Fruit fly (Drosophila melanogaster) whole organism, adult: ENCODE results near the gene CG2964.
A peak's percentile ranks its signal among the peaks of the same experiment; 100 is the strongest.

Experiments used
- CG11617 ChIP-seq: fragments of 200-800 bp; sonication (Bioruptor generic); optimal IDR thresholded peaks from 2 replicates; lab custom pipeline; 2017; ENCODE audit warnings: mild to moderate bottlenecking, missing biosample characterization, missing genetic modification reagents, missing genetic modification characterization
- CG12768 ChIP-seq: fragments of 200-800 bp; sonication (Bioruptor generic); optimal IDR thresholded peaks from 2 replicates; lab custom pipeline; 2017; ENCODE audit warnings: missing biosample characterization, missing genetic modification characterization, mild to moderate bottlenecking, moderate library complexity, missing genetic modification reagents
- CG14711 ChIP-seq: fragments of 200-800 bp; sonication (Bioruptor generic); optimal IDR thresholded peaks from 2 replicates; lab custom pipeline; 2018; ENCODE audit warnings: missing biosample characterization, mild to moderate bottlenecking, missing genetic modification characterization, moderate library complexity
- CG1620 ChIP-seq: fragments of 200-800 bp; sonication (Bioruptor generic); optimal IDR thresholded peaks from 2 replicates; lab custom pipeline; 2016; ENCODE audit warnings: missing biosample characterization, missing genetic modification characterization
- CG33017 ChIP-seq: fragments of 200-800 bp; sonication (Bioruptor generic); optimal IDR thresholded peaks from 2 replicates; lab custom pipeline; 2018; ENCODE audit warnings: missing biosample characterization, mild to moderate bottlenecking, missing genetic modification characterization, moderate library complexity
- CG5204 ChIP-seq: fragments of 200-800 bp; sonication (Bioruptor generic); optimal IDR thresholded peaks from 2 replicates; lab custom pipeline; 2016; ENCODE audit warnings: missing biosample characterization, missing genetic modification characterization
- CG7045 ChIP-seq: fragments of 200-800 bp; sonication (Bioruptor generic); optimal IDR thresholded peaks from 2 replicates; lab custom pipeline; 2017; ENCODE audit warnings: missing biosample characterization, mild to moderate bottlenecking, missing genetic modification characterization
- CG7101 ChIP-seq: fragments of 200-800 bp; sonication (Bioruptor generic); optimal IDR thresholded peaks from 2 replicates; lab custom pipeline; 2018; ENCODE audit warnings: missing biosample characterization, mild to moderate bottlenecking, missing genetic modification characterization, moderate library complexity
- Clk ChIP-seq: fragments of 200-800 bp; sonication (Bioruptor generic); optimal IDR thresholded peaks from 2 replicates; lab custom pipeline; 2017; ENCODE audit warnings: missing biosample characterization, missing genetic modification characterization
- Crg-1 ChIP-seq: fragments of 200-800 bp; sonication (Bioruptor generic); optimal IDR thresholded peaks from 2 replicates; lab custom pipeline; 2016; ENCODE audit warnings: missing biosample characterization, missing genetic modification characterization
- Hr96 ChIP-seq: fragments of 200-800 bp; sonication (Bioruptor generic); optimal IDR thresholded peaks from 2 replicates; lab custom pipeline; 2016; ENCODE audit warnings: missing biosample characterization, missing genetic modification characterization
- Mnt ChIP-seq: fragments of 200-800 bp; sonication (Bioruptor generic); optimal IDR thresholded peaks from 2 replicates; lab custom pipeline; 2016; ENCODE audit warnings: missing biosample characterization, mild to moderate bottlenecking, missing genetic modification characterization
- bab1 ChIP-seq: fragments of 200-800 bp; sonication (Bioruptor generic); optimal IDR thresholded peaks from 3 replicates; lab custom pipeline; 2019; ENCODE audit warnings: missing biosample characterization, mild to moderate bottlenecking, missing genetic modification characterization, moderate library complexity
- cic ChIP-seq: fragments of 200-800 bp; sonication (Bioruptor generic); optimal IDR thresholded peaks from 2 replicates; lab custom pipeline; 2017; ENCODE audit warnings: missing biosample characterization, mild to moderate bottlenecking, missing genetic modification characterization, moderate library complexity
- cnc ChIP-seq, 2 experiments: fragments of >200 bp; optimal IDR thresholded peaks; 2 replicates each; lab custom pipeline; 2017
- kay ChIP-seq: fragments of 200-800 bp; sonication (Bioruptor generic); peaks from one replicate; lab custom pipeline; 2016; ENCODE audit warnings: missing biosample characterization, missing genetic modification characterization, borderline replicate concordance
- ovo ChIP-seq: fragments of 200-800 bp; sonication (Bioruptor generic); optimal IDR thresholded peaks from 2 replicates; lab custom pipeline; 2016; ENCODE audit warnings: missing biosample characterization, missing genetic modification characterization
- pad ChIP-seq: fragments of 200-800 bp; sonication (Bioruptor generic); optimal IDR thresholded peaks from 3 replicates; lab custom pipeline; 2017; ENCODE audit warnings: missing biosample characterization, missing genetic modification characterization, mild to moderate bottlenecking, moderate library complexity, missing genetic modification reagents
- tj ChIP-seq: fragments of 200-800 bp; sonication (Bioruptor generic); optimal IDR thresholded peaks from 3 replicates; lab custom pipeline; 2017; ENCODE audit warnings: missing biosample characterization, mild to moderate bottlenecking, missing genetic modification characterization, moderate library complexity
- toe ChIP-seq: fragments of 200-800 bp; sonication (Bioruptor generic); optimal IDR thresholded peaks from 2 replicates; lab custom pipeline; 2016; ENCODE audit warnings: missing biosample characterization, missing genetic modification characterization

The CG2964 gene

dm6 chr2L:2857862-2858734, 45.9 kb downstream of the CG2964 start:
- TF ChIP-seq kay (GFP tag; lab: Kevin White, UChicago) (peak; percentile 99), pad (GFP tag; lab: Kevin White, UChicago) (peak; percentile 30), tj (peak; percentile 38), CG5204 (peak; percentile 40), CG14711 (tag; lab: Kevin White, UChicago) (peak; percentile 10), bab1 (no peak), CG7101 (peak; percentile 15), CG33017 (no peak), CG7045 (GFP tag; lab: Kevin White, UChicago) (peak; percentile 51), toe (GFP tag; lab: Kevin White, UChicago) (peak; percentile 1), cic (GFP tag; lab: Kevin White, UChicago) (peak; percentile 94), ovo (GFP tag; lab: Kevin White, UChicago) (peak; percentile 89), Mnt (GFP tag; lab: Kevin White, UChicago) (peak; percentile 18), CG1620 (GFP tag; lab: Kevin White, UChicago) (no peak), CG11617 (GFP tag; lab: Kevin White, UChicago) (peak; percentile 65), cnc (optimal IDR thresholded peaks at IDR 0.05; lab: Kevin White, UChicago) (peak in 1 of 2 experiments; percentile 62), CG12768 (peak; percentile 34), Clk (GFP tag; lab: Kevin White, UChicago) (no peak), Crg-1 (GFP tag; lab: Kevin White, UChicago) (peak; percentile 36), Hr96 (peak; percentile 98)

- peak; percentile 68 for TF ChIP-seq kay (GFP tag; lab: Kevin White, UChicago)
- TF ChIP-seq CG12768, result peak; percentile 61
- peak; percentile 38 for TF ChIP-seq cic (GFP tag; lab: Kevin White, UChicago)
- no peak for TF ChIP-seq cnc (optimal IDR thresholded peaks at IDR 0.05; lab: Kevin White, UChicago)
- TF ChIP-seq CG14711 (tag; lab: Kevin White, UChicago), result no peak
Observed at dm6 chr2L:2861140-2861884, 49.1 kb downstream of the CG2964 start.

- no peak for TF ChIP-seq Clk (GFP tag; lab: Kevin White, UChicago)
- TF ChIP-seq CG11617 (GFP tag; lab: Kevin White, UChicago), result no peak
- TF ChIP-seq ovo (GFP tag; lab: Kevin White, UChicago), result no peak
- TF ChIP-seq pad (GFP tag; lab: Kevin White, UChicago), result no peak
- TF ChIP-seq Crg-1 (GFP tag; lab: Kevin White, UChicago), result no peak
- TF ChIP-seq kay (GFP tag; lab: Kevin White, UChicago), result peak; percentile 30
- TF ChIP-seq cic (GFP tag; lab: Kevin White, UChicago), result peak; percentile 49
- peak; percentile 3 for TF ChIP-seq CG33017
- no peak for TF ChIP-seq toe (GFP tag; lab: Kevin White, UChicago)
- no peak for TF ChIP-seq CG12768
- TF ChIP-seq bab1, result peak; percentile 9
- no peak for TF ChIP-seq Hr96
- TF ChIP-seq tj, result peak; percentile 70
- no peak for TF ChIP-seq CG7045 (GFP tag; lab: Kevin White, UChicago)
- TF ChIP-seq Mnt (GFP tag; lab: Kevin White, UChicago), result peak; percentile 43
- no peak for TF ChIP-seq CG7101
- TF ChIP-seq CG5204, result no peak
- TF ChIP-seq CG14711 (tag; lab: Kevin White, UChicago), result no peak
- TF ChIP-seq cnc (optimal IDR thresholded peaks at IDR 0.05; lab: Kevin White, UChicago), result no peak
- no peak for TF ChIP-seq CG1620 (GFP tag; lab: Kevin White, UChicago)
Observed at dm6 chr2L:2861885-2862620, 49.8 kb downstream of the CG2964 start.

dm6 chr2L:2862621-2862962, 50.4 kb downstream of the CG2964 start:
- TF ChIP-seq cic (GFP tag; lab: Kevin White, UChicago) (no peak), Hr96 (no peak), bab1 (no peak)
